Worm (Caenorhabditis elegans) whole organism, L4 larva: Measurements from ENCODE around the gene srh-171.

Experiments used
- F37D6.2 ChIP-seq: sonication (generic microtip); optimal IDR thresholded peaks from 2 replicates; lab custom pipeline; 2016; ENCODE audit warnings: mild to moderate bottlenecking, missing genetic modification characterization, missing compliant biosample characterization
- F49E8.2 ChIP-seq: sonication (generic microtip); optimal IDR thresholded peaks from 2 replicates; lab custom pipeline; 2016; ENCODE audit warnings: missing compliant biosample characterization, mild to moderate bottlenecking, missing genetic modification characterization, borderline replicate concordance
- Y105C5A.15 ChIP-seq: fragments of 200-800 bp; sonication (Bioruptor generic); IDR thresholded peaks from 2 replicates; pipeline ENCODE4 v1.3.6; 2022; ENCODE audit warnings: missing genetic modification characterization, missing compliant biosample characterization
- Y5F2A.4 ChIP-seq: fragments of 200-800 bp; sonication (Bioruptor generic); optimal IDR thresholded peaks from 2 replicates; lab custom pipeline; 2018; ENCODE audit warnings: mild to moderate bottlenecking, missing genetic modification characterization, missing compliant biosample characterization
- aha-1 ChIP-seq: fragments of 150-350 bp; peaks from one replicate; lab custom pipeline; 2014; ENCODE audit warnings: missing biosample characterization, missing genetic modification characterization
- aly-2 ChIP-seq: sonication (generic microtip); optimal IDR thresholded peaks from 2 replicates; lab custom pipeline; 2018; ENCODE audit warnings: missing biosample characterization, missing genetic modification characterization
- arid-1 ChIP-seq: fragments of 200-800 bp; sonication (Bioruptor generic); conservative IDR thresholded peaks from 2 replicates; pipeline ENCODE4 v1.3.6; 2022; ENCODE audit warnings: missing genetic modification reagents, missing genetic modification characterization, missing compliant biosample characterization
- ceh-20 ChIP-seq: fragments of 200-800 bp; sonication (Bioruptor generic); IDR thresholded peaks from 2 replicates; pipeline ENCODE4 v1.3.6; 2022; ENCODE audit warnings: missing genetic modification reagents, missing genetic modification characterization, missing compliant biosample characterization
- daf-16 ChIP-seq, 3 experiments: sonication (generic microtip); optimal IDR thresholded peaks; 2 replicates each; lab custom pipeline; 2016 to 2017; ENCODE audit warnings: missing genetic modification characterization in 3 of 3, missing genetic modification reagents in 3 of 3, mild to moderate bottlenecking in 2 of 3, missing compliant biosample characterization in 2 of 3, missing biosample characterization in 1 of 3, moderate library complexity in 1 of 3
- daf-19 ChIP-seq: fragments of 200-800 bp; sonication (Bioruptor generic); conservative IDR thresholded peaks from 2 replicates; pipeline ENCODE4 v1.3.6; 2022; ENCODE audit warnings: missing genetic modification characterization, missing compliant biosample characterization
- dmd-6 ChIP-seq: fragments of 200-800 bp; sonication (Bioruptor generic); IDR thresholded peaks from 2 replicates; pipeline ENCODE4 v1.3.6; 2022; ENCODE audit warnings: missing genetic modification reagents, missing genetic modification characterization, missing compliant biosample characterization
- dmd-8 ChIP-seq: fragments of 200-800 bp; sonication (Bioruptor generic); IDR thresholded peaks from 2 replicates; pipeline ENCODE4 v1.3.6; 2022; ENCODE audit warnings: missing genetic modification characterization, missing compliant biosample characterization
- duxl-1 ChIP-seq: sonication (generic microtip); optimal IDR thresholded peaks from 2 replicates; lab custom pipeline; 2016; ENCODE audit warnings: mild to moderate bottlenecking, missing genetic modification characterization, moderate library complexity, missing compliant biosample characterization; ENCODE audit not compliant: poor library complexity
- dve-1 ChIP-seq: sonication (generic microtip); optimal IDR thresholded peaks from 2 replicates; lab custom pipeline; 2017; ENCODE audit warnings: antibody characterized with exemption, mild to moderate bottlenecking, missing genetic modification characterization, missing compliant biosample characterization; ENCODE audit not compliant: insufficient read depth
- egl-27 ChIP-seq: sonication (generic microtip); optimal IDR thresholded peaks from 3 replicates; lab custom pipeline; 2017; ENCODE audit warnings: missing biosample characterization, missing genetic modification reagents, missing genetic modification characterization
- hlh-11 ChIP-seq: fragments of 200-800 bp; sonication (Bioruptor generic); optimal IDR thresholded peaks from 2 replicates; lab custom pipeline; 2018; ENCODE audit warnings: mild to moderate bottlenecking, missing genetic modification characterization, missing compliant biosample characterization
- hlh-30 ChIP-seq: sonication (generic microtip); optimal IDR thresholded peaks from 2 replicates; lab custom pipeline; 2017; ENCODE audit warnings: antibody characterized with exemption, mild to moderate bottlenecking, missing genetic modification characterization, missing compliant biosample characterization; ENCODE audit not compliant: insufficient read depth
- hmg-1.1 ChIP-seq: fragments of 200-800 bp; sonication (Bioruptor generic); IDR thresholded peaks from 2 replicates; pipeline ENCODE4 v1.3.6; 2022; ENCODE audit warnings: missing genetic modification reagents, missing genetic modification characterization, missing compliant biosample characterization
- jun-1 ChIP-seq: fragments of 150-350 bp; optimal IDR thresholded peaks from 2 replicates; lab custom pipeline; 2014; ENCODE audit warnings: missing biosample characterization, missing genetic modification reagents, missing genetic modification characterization
- lim-7 ChIP-seq: fragments of 200-800 bp; sonication (Bioruptor generic); IDR thresholded peaks from 2 replicates; pipeline ENCODE4 v1.3.6; 2022; ENCODE audit warnings: missing genetic modification characterization, missing compliant biosample characterization
- lin-29 ChIP-seq: fragments of 200-800 bp; sonication (Bioruptor generic); IDR thresholded peaks from 2 replicates; pipeline ENCODE4 v1.3.6; 2022; ENCODE audit warnings: missing genetic modification reagents, missing genetic modification characterization, missing compliant biosample characterization
- nhr-11 ChIP-seq: fragments of 150-350 bp; optimal IDR thresholded peaks from 2 replicates; lab custom pipeline; 2014; ENCODE audit warnings: missing biosample characterization, missing genetic modification characterization
- nhr-41 ChIP-seq: fragments of 200-800 bp; sonication (Bioruptor generic); IDR thresholded peaks from 2 replicates; pipeline ENCODE4 v1.3.6; 2022; ENCODE audit warnings: missing genetic modification reagents, missing genetic modification characterization, missing compliant biosample characterization
- nhr-6 ChIP-seq: fragments of 150-350 bp; optimal IDR thresholded peaks from 2 replicates; lab custom pipeline; 2014; ENCODE audit warnings: missing biosample characterization, missing genetic modification characterization
- pqm-1 ChIP-seq: sonication (generic microtip); optimal IDR thresholded peaks from 2 replicates; lab custom pipeline; 2017; ENCODE audit warnings: missing biosample characterization, missing genetic modification characterization
- saeg-2 ChIP-seq: fragments of 200-800 bp; sonication (Bioruptor generic); IDR thresholded peaks from 2 replicates; pipeline ENCODE4 v1.3.6; 2022; ENCODE audit warnings: missing genetic modification reagents, missing genetic modification characterization, missing compliant biosample characterization
- set-16 ChIP-seq: fragments of 200-800 bp; sonication (Bioruptor generic); IDR thresholded peaks from 2 replicates; pipeline ENCODE4 v1.3.6; 2022; ENCODE audit warnings: missing genetic modification reagents, missing genetic modification characterization, missing compliant biosample characterization
- skn-1 ChIP-seq: fragments of 150-350 bp; optimal IDR thresholded peaks from 2 replicates; lab custom pipeline; 2014; ENCODE audit warnings: missing biosample characterization, missing genetic modification characterization
- snpc-1.2 ChIP-seq: fragments of 200-800 bp; sonication (Bioruptor generic); IDR thresholded peaks from 2 replicates; pipeline ENCODE4 v1.3.6; 2022; ENCODE audit warnings: missing genetic modification reagents, missing genetic modification characterization, missing compliant biosample characterization
- spr-1 ChIP-seq: sonication (generic microtip); optimal IDR thresholded peaks from 2 replicates; lab custom pipeline; 2016; ENCODE audit warnings: mild to moderate bottlenecking, missing genetic modification characterization, missing compliant biosample characterization
- spr-3 ChIP-seq: fragments of 200-800 bp; sonication (Bioruptor generic); optimal IDR thresholded peaks from 2 replicates; lab custom pipeline; 2018; ENCODE audit warnings: mild to moderate bottlenecking, missing genetic modification characterization, missing compliant biosample characterization
- tag-97 ChIP-seq: fragments of 200-800 bp; sonication (Bioruptor generic); IDR thresholded peaks from 2 replicates; pipeline ENCODE4 v1.3.6; 2022; ENCODE audit warnings: missing genetic modification characterization, missing compliant biosample characterization
- tra-1 ChIP-seq: fragments of 200-800 bp; sonication (Bioruptor generic); IDR thresholded peaks from 2 replicates; pipeline ENCODE4 v1.3.6; 2022; ENCODE audit warnings: missing genetic modification reagents, missing genetic modification characterization, missing compliant biosample characterization
- unc-62 ChIP-seq, 3 experiments: fragments of 150-350 bp in 1 of 3; sonication (generic microtip); optimal IDR thresholded peaks in 2 of 3; peaks in 1 of 3; 1 replicate in 1 of 3; 2 replicates in 2 of 3; lab custom pipeline; 2014 to 2017; ENCODE audit warnings: missing biosample characterization in 3 of 3, missing genetic modification characterization in 3 of 3, missing genetic modification reagents in 3 of 3, missing genotype in 1 of 3
- vab-7 ChIP-seq: fragments of 200-800 bp; sonication (Bioruptor generic); IDR thresholded peaks from 2 replicates; pipeline ENCODE4 v1.3.6; 2022; ENCODE audit warnings: missing genetic modification reagents, missing genetic modification characterization, missing compliant biosample characterization
- zag-1 ChIP-seq: fragments of 150-350 bp; optimal IDR thresholded peaks from 2 replicates; lab custom pipeline; 2014; ENCODE audit warnings: missing biosample characterization, missing genetic modification characterization
- zip-11 ChIP-seq: fragments of 200-800 bp; sonication (Bioruptor generic); IDR thresholded peaks from 2 replicates; pipeline ENCODE4 v1.3.6; 2022; ENCODE audit warnings: missing genetic modification characterization, missing compliant biosample characterization
- ztf-11 ChIP-seq: fragments of 150-350 bp; optimal IDR thresholded peaks from 2 replicates; lab custom pipeline; 2014; ENCODE audit warnings: missing biosample characterization, missing genetic modification characterization

srh-171 gene

ce11 chrV:19965626-19966025, at the start of gene srh-171:
Gene srh-171, plus strand, starts transcription at chrV:19965700.
- TF ChIP-seq daf-19 (GFP tag; lab: Robert Waterston, UW) (no peak), jun-1 (no peak), zag-1 (tag; lab: Kevin White, UChicago) (no peak), set-16 (GFP tag; lab: Robert Waterston, UW) (no peak), tra-1 (GFP tag; lab: Robert Waterston, UW) (no peak), aly-2 (no peak), dmd-8 (GFP tag; lab: Robert Waterston, UW) (no peak), spr-3 (no peak), hlh-11 (tag; lab: Kevin White, UChicago) (no peak), nhr-41 (GFP tag; lab: Robert Waterston, UW) (no peak), ztf-11 (tag; lab: Kevin White, UChicago) (no peak), hlh-30 (tag; lab: Kevin White, UChicago) (no peak), unc-62 (GFP tag; optimal IDR thresholded peaks at IDR 0.05 in 1 of 2; lab: Kevin White, UChicago) (no peak), unc-62 (tag; optimal IDR thresholded peaks at IDR 0.05; lab: Kevin White, UChicago) (no peak), snpc-1.2 (GFP tag; lab: Robert Waterston, UW) (no peak), lim-7 (GFP tag; lab: Robert Waterston, UW) (no peak), skn-1 (no peak), aha-1 (no peak)

ce11 chrV:19915973-19916605, 49.4 kb upstream of the srh-171 start, which contains the start of the genes chk-2 and Y60A3A.19:
Gene chk-2, minus strand, starts transcription at chrV:19916023.
Gene Y60A3A.19, plus strand, starts transcription at chrV:19916555.
- TF ChIP-seq F49E8.2 (peak; percentile 41), hmg-1.1 (GFP tag; lab: Robert Waterston, UW) (no peak), dve-1 (no peak), arid-1 (GFP tag; lab: Robert Waterston, UW) (no peak), lin-29 (no peak)

- no peak for TF ChIP-seq dmd-6 (GFP tag; lab: Robert Waterston, UW)
- TF ChIP-seq vab-7 (GFP tag; lab: Robert Waterston, UW) = no peak
- peak in 1 of 2 experiments; percentile 33 for TF ChIP-seq unc-62 (GFP tag; optimal IDR thresholded peaks at IDR 0.05 in 1 of 2; lab: Kevin White, UChicago)
- no peak for TF ChIP-seq unc-62 (tag; optimal IDR thresholded peaks at IDR 0.05; lab: Kevin White, UChicago)
- peak; percentile 54 for TF ChIP-seq aha-1
These were observed 42.9 kb upstream of the srh-171 start, which contains the start of gene Y60A3A.16 for ce11 chrV:19922613-19923012. Gene Y60A3A.16, minus strand, starts transcription at chrV:19922713.

ce11 chrV:19923924-19924323, 41.6 kb upstream of the srh-171 start, which contains the start of gene skr-4:
Gene skr-4, plus strand, starts transcription at chrV:19924224.
- no peak for TF ChIP-seq dmd-8 (GFP tag; lab: Robert Waterston, UW)
- no peak for TF ChIP-seq F37D6.2 (tag; lab: Kevin White, UChicago)
- no peak for TF ChIP-seq Y5F2A.4
- no peak for TF ChIP-seq nhr-6 (tag; lab: Kevin White, UChicago)
- no peak for TF ChIP-seq Y105C5A.15 (GFP tag; lab: Robert Waterston, UW)
- TF ChIP-seq zip-11 (GFP tag; lab: Robert Waterston, UW) = no peak
- no peak for TF ChIP-seq tag-97 (GFP tag; lab: Robert Waterston, UW)
- no peak for TF ChIP-seq spr-1 (tag; lab: Kevin White, UChicago)
- no peak for TF ChIP-seq egl-27 (tag; lab: Kevin White, UChicago)
- no peak for TF ChIP-seq ceh-20 (GFP tag; lab: Robert Waterston, UW)
- no peak for TF ChIP-seq jun-1
- TF ChIP-seq nhr-11 (tag; lab: Kevin White, UChicago) = no peak
- no peak for TF ChIP-seq daf-16 (GFP tag; optimal IDR thresholded peaks at IDR 0.05; lab: Kevin White, UChicago)
- TF ChIP-seq daf-16 (tag; optimal IDR thresholded peaks at IDR 0.05; lab: Kevin White, UChicago) = peak; percentile 51
- no peak for TF ChIP-seq duxl-1
- peak; percentile 3 for TF ChIP-seq pqm-1 (tag; lab: Kevin White, UChicago)
- no peak for TF ChIP-seq saeg-2 (GFP tag; lab: Robert Waterston, UW)
